Worm (Caenorhabditis elegans) whole organism, late embryonic: ENCODE data around the gene F13B12.6.

Experiments used
- C08G9.2 ChIP-seq: sonication (generic microtip); optimal IDR thresholded peaks from 2 replicates; lab custom pipeline; 2016; ENCODE audit warnings: mild to moderate bottlenecking, missing genetic modification characterization, moderate library complexity, missing compliant biosample characterization
- C38D4.7 ChIP-seq: fragments of 200-800 bp; sonication (Bioruptor generic); optimal IDR thresholded peaks from 2 replicates; lab custom pipeline; 2018; ENCODE audit warnings: mild to moderate bottlenecking, missing genetic modification characterization, moderate library complexity, missing compliant biosample characterization
- F13H6.1 ChIP-seq: sonication (generic microtip); optimal IDR thresholded peaks from 2 replicates; lab custom pipeline; 2016; ENCODE audit warnings: missing genetic modification characterization, missing compliant biosample characterization
- T23F11.4 ChIP-seq: fragments of 200-800 bp; sonication (Bioruptor generic); optimal IDR thresholded peaks from 2 replicates; lab custom pipeline; 2018; ENCODE audit warnings: mild to moderate bottlenecking, missing genetic modification characterization, missing compliant biosample characterization
- Y22D7AL.16 ChIP-seq: sonication (generic microtip); optimal IDR thresholded peaks from 2 replicates; lab custom pipeline; 2016; ENCODE audit warnings: missing genetic modification characterization, missing compliant biosample characterization
- ama-1 ChIP-seq: fragments of 150-350 bp; optimal IDR thresholded peaks from 2 replicates; lab custom pipeline; 2014
- ceh-18 ChIP-seq: sonication (generic microtip); optimal IDR thresholded peaks from 2 replicates; lab custom pipeline; 2016; ENCODE audit warnings: missing genetic modification characterization, missing compliant biosample characterization
- ceh-2 ChIP-seq: sonication (generic microtip); optimal IDR thresholded peaks from 2 replicates; lab custom pipeline; 2016; ENCODE audit warnings: missing genotype, missing genetic modification characterization, missing compliant biosample characterization
- ceh-22 ChIP-seq: sonication (generic microtip); optimal IDR thresholded peaks from 2 replicates; lab custom pipeline; 2017; ENCODE audit warnings: missing biosample characterization, missing genetic modification characterization
- ceh-30 ChIP-seq: fragments of 150-350 bp; optimal IDR thresholded peaks from 2 replicates; lab custom pipeline; 2014; ENCODE audit warnings: missing biosample characterization, missing genetic modification characterization
- ceh-45 ChIP-seq: fragments of 200-800 bp; sonication (Bioruptor generic); IDR thresholded peaks from 2 replicates; pipeline ENCODE4 v1.3.6; 2022; ENCODE audit warnings: missing genetic modification reagents, missing genetic modification characterization, missing compliant biosample characterization
- ceh-48 ChIP-seq: sonication (generic microtip); optimal IDR thresholded peaks from 2 replicates; lab custom pipeline; 2016; ENCODE audit warnings: missing genetic modification characterization, inconsistent platforms, missing compliant biosample characterization
- ceh-9 ChIP-seq: sonication (generic microtip); optimal IDR thresholded peaks from 2 replicates; lab custom pipeline; 2016; ENCODE audit warnings: mild to moderate bottlenecking, missing genetic modification characterization, inconsistent platforms, missing compliant biosample characterization
- che-1 ChIP-seq: sonication (generic microtip); optimal IDR thresholded peaks from 2 replicates; lab custom pipeline; 2016; ENCODE audit warnings: mild to moderate bottlenecking, missing genetic modification characterization, missing compliant biosample characterization
- dmd-4 ChIP-seq: sonication (generic microtip); optimal IDR thresholded peaks from 2 replicates; lab custom pipeline; 2016; ENCODE audit warnings: borderline replicate concordance, missing genetic modification characterization, missing compliant biosample characterization
- elt-2 ChIP-seq: sonication (generic microtip); optimal IDR thresholded peaks from 2 replicates; lab custom pipeline; 2016; ENCODE audit warnings: missing genetic modification reagents, missing genetic modification characterization, missing compliant biosample characterization
- ets-4 ChIP-seq: sonication (generic microtip); optimal IDR thresholded peaks from 2 replicates; lab custom pipeline; 2016; ENCODE audit warnings: missing genetic modification characterization, missing compliant biosample characterization
- eyg-1 ChIP-seq: sonication (generic microtip); optimal IDR thresholded peaks from 2 replicates; lab custom pipeline; 2016; ENCODE audit warnings: missing genotype, missing genetic modification characterization, missing compliant biosample characterization
- fkh-10 ChIP-seq: fragments of 150-350 bp; optimal IDR thresholded peaks from 2 replicates; lab custom pipeline; 2014; ENCODE audit warnings: missing biosample characterization, missing genetic modification reagents, missing genetic modification characterization
- fkh-6 ChIP-seq: sonication (generic microtip); optimal IDR thresholded peaks from 2 replicates; lab custom pipeline; 2016; ENCODE audit warnings: missing genetic modification characterization, missing compliant biosample characterization
- gmeb-2 ChIP-seq: sonication (generic microtip); optimal IDR thresholded peaks from 2 replicates; lab custom pipeline; 2016; ENCODE audit warnings: missing genetic modification characterization, inconsistent platforms, missing compliant biosample characterization
- hlh-6 ChIP-seq: sonication (generic microtip); optimal IDR thresholded peaks from 2 replicates; lab custom pipeline; 2016; ENCODE audit warnings: missing genotype, missing genetic modification characterization, missing compliant biosample characterization
- hlh-8 ChIP-seq: sonication (generic microtip); optimal IDR thresholded peaks from 2 replicates; lab custom pipeline; 2016; ENCODE audit warnings: missing genotype, missing genetic modification characterization, missing compliant biosample characterization
- lin-11 ChIP-seq: fragments of 200-800 bp; sonication (Bioruptor generic); optimal IDR thresholded peaks from 2 replicates; lab custom pipeline; 2018; ENCODE audit warnings: mild to moderate bottlenecking, missing genetic modification characterization, missing compliant biosample characterization
- nfya-1 ChIP-seq: sonication (generic microtip); optimal IDR thresholded peaks from 2 replicates; lab custom pipeline; 2017; ENCODE audit warnings: missing genetic modification characterization, mild to moderate bottlenecking, missing compliant biosample characterization, antibody characterized with exemption, moderate library complexity
- npax-4 ChIP-seq: sonication (generic microtip); optimal IDR thresholded peaks from 2 replicates; lab custom pipeline; 2016; ENCODE audit warnings: missing genetic modification characterization, missing compliant biosample characterization
- pat-9 ChIP-seq: fragments of 200-800 bp; sonication (Bioruptor generic); optimal IDR thresholded peaks from 2 replicates; lab custom pipeline; 2018; ENCODE audit warnings: mild to moderate bottlenecking, missing genetic modification characterization, moderate library complexity, missing compliant biosample characterization
- pax-1 ChIP-seq: fragments of 150-350 bp; optimal IDR thresholded peaks from 2 replicates; lab custom pipeline; 2014; ENCODE audit warnings: missing biosample characterization, missing genetic modification characterization
- pha-2 ChIP-seq: sonication (generic microtip); optimal IDR thresholded peaks from 2 replicates; lab custom pipeline; 2017; ENCODE audit warnings: mild to moderate bottlenecking, missing genetic modification characterization, missing compliant biosample characterization
- sox-4 ChIP-seq: sonication (generic microtip); optimal IDR thresholded peaks from 2 replicates; lab custom pipeline; 2017; ENCODE audit warnings: mild to moderate bottlenecking, missing genetic modification characterization, inconsistent platforms, missing compliant biosample characterization
- ttx-3 ChIP-seq: sonication (generic microtip); optimal IDR thresholded peaks from 2 replicates; lab custom pipeline; 2016; ENCODE audit warnings: missing genetic modification reagents, missing genetic modification characterization, missing compliant biosample characterization
- unc-3 ChIP-seq, 2 experiments: fragments of 200-800 bp in 1 of 2; sonication (Bioruptor generic) in 1 of 2; sonication (generic microtip) in 1 of 2; conservative IDR thresholded peaks in 1 of 2; optimal IDR thresholded peaks in 1 of 2; 2 replicates each; pipeline versions ENCODE4 v1.3.6 to Lab custom; 2016 to 2022; ENCODE audit warnings: missing compliant biosample characterization in 2 of 2, missing genetic modification characterization in 2 of 2, missing genetic modification reagents in 1 of 2
- unc-55 ChIP-seq: sonication (generic microtip); optimal IDR thresholded peaks from 2 replicates; lab custom pipeline; 2017; ENCODE audit warnings: missing biosample characterization, missing genetic modification reagents, missing genetic modification characterization
- ztf-16 ChIP-seq: sonication (generic microtip); optimal IDR thresholded peaks from 2 replicates; lab custom pipeline; 2017; ENCODE audit warnings: missing genetic modification characterization, missing compliant biosample characterization

F13B12.6 gene

ce11 chrIV:10417781-10418180 lies at the start of gene F13B12.6:
Gene F13B12.6, minus strand, starts transcription at chrIV:10417881.
- no peak for TF ChIP-seq fkh-10 (GFP tag; lab: Kevin White, UChicago)
- no peak for TF ChIP-seq C38D4.7 (GFP tag; lab: Kevin White, UChicago)
- no peak for TF ChIP-seq ceh-45 (GFP tag; lab: Robert Waterston, UW)
- no peak for TF ChIP-seq eyg-1 (tag; lab: Kevin White, UChicago)
- TF ChIP-seq unc-55 (GFP tag; lab: Kevin White, UChicago): no peak
- TF ChIP-seq nfya-1: no peak
- TF ChIP-seq ceh-22 (tag; lab: Kevin White, UChicago): no peak
- no peak for TF ChIP-seq pat-9 (tag; lab: Kevin White, UChicago)
- TF ChIP-seq, all 69 proteins: peak for 0

- TF ChIP-seq unc-3 (GFP tag; conservative IDR thresholded peaks at IDR 0.05; lab: Robert Waterston, UW) (no peak), unc-3 (tag; optimal IDR thresholded peaks at IDR 0.05; lab: Kevin White, UChicago) (no peak), ceh-2 (tag; lab: Kevin White, UChicago) (no peak), ceh-30 (tag; lab: Kevin White, UChicago) (no peak), ttx-3 (tag; lab: Kevin White, UChicago) (no peak), C08G9.2 (no peak), pha-2 (no peak), ztf-16 (no peak), lin-11 (tag; lab: Kevin White, UChicago) (no peak), gmeb-2 (tag; lab: Kevin White, UChicago) (no peak), ama-1 (no peak), pat-9 (tag; lab: Kevin White, UChicago) (no peak), ceh-9 (tag; lab: Kevin White, UChicago) (no peak), Y22D7AL.16 (tag; lab: Kevin White, UChicago) (no peak), hlh-8 (tag; lab: Kevin White, UChicago) (no peak), npax-4 (tag; lab: Kevin White, UChicago) (no peak), nfya-1 (no peak), F13H6.1 (no peak)
Measured at ce11 chrIV:10467347-10467746, 49.7 kb upstream of the F13B12.6 start.

ce11 chrIV:10466398-10466797 lies 48.7 kb upstream of the F13B12.6 start:
- TF ChIP-seq hlh-6 (tag; lab: Kevin White, UChicago): no peak
- no peak for TF ChIP-seq ceh-48 (tag; lab: Kevin White, UChicago)
- no peak for TF ChIP-seq T23F11.4 (GFP tag; lab: Kevin White, UChicago)
- no peak for TF ChIP-seq fkh-10 (GFP tag; lab: Kevin White, UChicago)
- no peak for TF ChIP-seq pat-9 (tag; lab: Kevin White, UChicago)
- no peak for TF ChIP-seq ceh-18
- no peak for TF ChIP-seq ceh-45 (GFP tag; lab: Robert Waterston, UW)
- no peak for TF ChIP-seq lin-11 (tag; lab: Kevin White, UChicago)
- TF ChIP-seq, all 69 proteins: peak for 0

ce11 chrIV:10465764-10466163 lies 48.1 kb upstream of the F13B12.6 start:
- TF ChIP-seq pax-1 (tag; lab: Kevin White, UChicago) (no peak), sox-4 (tag; lab: Kevin White, UChicago) (no peak), elt-2 (no peak), dmd-4 (tag; lab: Kevin White, UChicago) (no peak), ttx-3 (tag; lab: Kevin White, UChicago) (no peak), ceh-30 (tag; lab: Kevin White, UChicago) (no peak), Y22D7AL.16 (tag; lab: Kevin White, UChicago) (no peak), fkh-6 (tag; lab: Kevin White, UChicago) (no peak), che-1 (no peak), ets-4 (tag; lab: Kevin White, UChicago) (no peak), unc-55 (GFP tag; lab: Kevin White, UChicago) (no peak), gmeb-2 (tag; lab: Kevin White, UChicago) (no peak), lin-11 (tag; lab: Kevin White, UChicago) (no peak)
- TF ChIP-seq, all 69 proteins: peak for 0
